Fruit fly (Drosophila melanogaster) whole organism, embryonic: ENCODE measurements around the gene snky.

Experiments used
- BtbVII ChIP-seq: fragments of 200-800 bp; sonication (Bioruptor generic); optimal IDR thresholded peaks from 3 replicates; lab custom pipeline; 2017; ENCODE audit warnings: missing biosample characterization, mild to moderate bottlenecking, missing genetic modification characterization
- CG10147 ChIP-seq: fragments of 200-800 bp; sonication (Bioruptor generic); optimal IDR thresholded peaks from 2 replicates; lab custom pipeline; 2019; ENCODE audit warnings: missing biosample characterization, mild to moderate bottlenecking, missing genetic modification characterization, moderate library complexity
- CG10366 ChIP-seq: fragments of 200-800 bp; sonication (Bioruptor generic); IDR thresholded peaks from 2 replicates; pipeline ENCODE4 v1.3.6; 2022; ENCODE audit warnings: missing biosample characterization, missing genetic modification characterization
- CG11247 ChIP-seq: fragments of 200-800 bp; sonication (Bioruptor generic); IDR thresholded peaks from 2 replicates; pipeline ENCODE4 v1.3.6; 2022; ENCODE audit warnings: missing biosample characterization, missing genetic modification characterization
- CG12391 ChIP-seq: fragments of 200-800 bp; sonication (Bioruptor generic); optimal IDR thresholded peaks from 3 replicates; lab custom pipeline; 2018; ENCODE audit warnings: missing biosample characterization, mild to moderate bottlenecking, missing genetic modification characterization, moderate library complexity
- CG13287 ChIP-seq: fragments of 200-800 bp; sonication (Bioruptor generic); IDR thresholded peaks from 2 replicates; pipeline ENCODE4 v1.3.6; 2022; ENCODE audit warnings: missing biosample characterization, missing genetic modification characterization; ENCODE audit not compliant: partially characterized antibody
- CG14667 ChIP-seq: fragments of 200-800 bp; sonication (Bioruptor generic); IDR thresholded peaks from 2 replicates; pipeline ENCODE4 v1.3.6; 2022; ENCODE audit warnings: missing biosample characterization, missing genetic modification characterization
- CG17361 ChIP-seq: fragments of 200-800 bp; sonication (Bioruptor generic); IDR thresholded peaks from 3 replicates; pipeline ENCODE4 v1.3.6; 2022; ENCODE audit warnings: missing biosample characterization, missing genetic modification characterization
- CG17385 ChIP-seq: fragments of 200-800 bp; sonication (Bioruptor generic); optimal IDR thresholded peaks from 3 replicates; lab custom pipeline; 2018; ENCODE audit warnings: missing biosample characterization, mild to moderate bottlenecking, missing genetic modification characterization
- CG18476 ChIP-seq: fragments of 200-800 bp; sonication (Bioruptor generic); optimal IDR thresholded peaks from 2 replicates; lab custom pipeline; 2016; ENCODE audit warnings: missing biosample characterization, mild to moderate bottlenecking, missing genetic modification characterization
- CG2199 ChIP-seq: fragments of 200-800 bp; sonication (Bioruptor generic); IDR thresholded peaks from 3 replicates; pipeline ENCODE4 v1.3.6; 2022; ENCODE audit warnings: missing biosample characterization, missing genetic modification characterization
- CG2202 ChIP-seq: fragments of 200-800 bp; sonication (Bioruptor generic); optimal IDR thresholded peaks from 2 replicates; lab custom pipeline; 2018; ENCODE audit warnings: missing biosample characterization, mild to moderate bottlenecking, missing genetic modification characterization
- CG2678 ChIP-seq: fragments of 200-800 bp; sonication (Bioruptor generic); optimal IDR thresholded peaks from 3 replicates; lab custom pipeline; 2019; ENCODE audit warnings: missing biosample characterization, mild to moderate bottlenecking, missing genetic modification characterization, moderate library complexity
- CG30020 ChIP-seq: fragments of 200-800 bp; optimal IDR thresholded peaks from 2 replicates; lab custom pipeline; 2019; ENCODE audit warnings: missing biosample characterization, mild to moderate bottlenecking, missing genetic modification characterization, moderate library complexity
- CG30431 ChIP-seq: fragments of 200-800 bp; sonication (Bioruptor generic); optimal IDR thresholded peaks from 2 replicates; lab custom pipeline; 2017; ENCODE audit warnings: missing biosample characterization, missing genetic modification characterization
- CG33213 ChIP-seq: fragments of 200-800 bp; sonication (Bioruptor generic); optimal IDR thresholded peaks from 3 replicates; lab custom pipeline; 2016; ENCODE audit warnings: missing biosample characterization, missing genetic modification characterization
- CG4820 ChIP-seq: fragments of 200-800 bp; sonication (Bioruptor generic); optimal IDR thresholded peaks from 3 replicates; lab custom pipeline; 2016; ENCODE audit warnings: missing biosample characterization, missing genetic modification characterization
- CG6254 ChIP-seq: fragments of 200-800 bp; sonication (Bioruptor generic); optimal IDR thresholded peaks from 3 replicates; lab custom pipeline; 2017; ENCODE audit warnings: mild to moderate bottlenecking, missing biosample characterization, missing genetic modification reagents, missing genetic modification characterization
- CG7745 ChIP-seq: fragments of 200-800 bp; sonication (Bioruptor generic); optimal IDR thresholded peaks from 2 replicates; lab custom pipeline; 2018; ENCODE audit warnings: missing biosample characterization, mild to moderate bottlenecking, missing genetic modification characterization, moderate library complexity
- CG8281 ChIP-seq: fragments of 200-800 bp; sonication (Bioruptor generic); optimal IDR thresholded peaks from 2 replicates; lab custom pipeline; 2018; ENCODE audit warnings: missing biosample characterization, mild to moderate bottlenecking, missing genetic modification characterization, moderate library complexity
- CG8765 ChIP-seq: fragments of 200-800 bp; sonication (Bioruptor generic); IDR thresholded peaks from 2 replicates; pipeline ENCODE4 v1.3.6; 2022; ENCODE audit warnings: missing biosample characterization, missing genetic modification characterization
- CoRest ChIP-seq: fragments of 200-800 bp; sonication (Bioruptor generic); optimal IDR thresholded peaks from 3 replicates; lab custom pipeline; 2018; ENCODE audit warnings: missing biosample characterization, mild to moderate bottlenecking, missing genetic modification characterization, moderate library complexity
- E2f1 ChIP-seq: fragments of 200-800 bp; sonication (Bioruptor generic); IDR thresholded peaks from 2 replicates; pipeline ENCODE4 v1.3.6; 2022; ENCODE audit warnings: missing biosample characterization, missing genetic modification characterization
- Ets65A ChIP-seq: fragments of 200-800 bp; sonication (Bioruptor generic); peaks from one replicate; lab custom pipeline; 2016; ENCODE audit warnings: missing biosample characterization, missing genetic modification characterization
- Fer1 ChIP-seq: fragments of 200-800 bp; sonication (Bioruptor generic); optimal IDR thresholded peaks from 2 replicates; lab custom pipeline; 2017; ENCODE audit warnings: missing biosample characterization, mild to moderate bottlenecking, missing genetic modification characterization
- HLH3B ChIP-seq: fragments of 200-800 bp; sonication (Bioruptor generic); IDR thresholded peaks from 2 replicates; pipeline ENCODE4 v1.3.6; 2022; ENCODE audit warnings: missing biosample characterization, missing genetic modification characterization
- NK7.1 ChIP-seq: fragments of 200-800 bp; sonication (Bioruptor generic); optimal IDR thresholded peaks from 3 replicates; lab custom pipeline; 2016; ENCODE audit warnings: missing biosample characterization, missing genetic modification characterization
- PHDP ChIP-seq: fragments of 200-800 bp; sonication (Bioruptor generic); optimal IDR thresholded peaks from 3 replicates; lab custom pipeline; 2018; ENCODE audit warnings: missing biosample characterization, mild to moderate bottlenecking, missing genetic modification characterization, moderate library complexity
- Rfx ChIP-seq: fragments of 200-800 bp; sonication (Bioruptor generic); IDR thresholded peaks from 2 replicates; pipeline ENCODE4 v1.3.6; 2022; ENCODE audit warnings: missing biosample characterization, missing genetic modification characterization
- Rx ChIP-seq: fragments of 200-800 bp; sonication (Bioruptor generic); IDR thresholded peaks from 2 replicates; pipeline ENCODE4 v1.3.6; 2022; ENCODE audit warnings: missing biosample characterization, missing genetic modification characterization
- Six4 ChIP-seq: fragments of 200-800 bp; sonication (Bioruptor generic); optimal IDR thresholded peaks from 2 replicates; lab custom pipeline; 2016; ENCODE audit warnings: missing biosample characterization, missing genetic modification characterization
- ap ChIP-seq: fragments of 200-800 bp; sonication (Bioruptor generic); IDR thresholded peaks from 2 replicates; pipeline ENCODE4 v1.3.6; 2022; ENCODE audit warnings: missing biosample characterization, missing genetic modification characterization
- az2 ChIP-seq: fragments of 200-800 bp; sonication (Bioruptor generic); optimal IDR thresholded peaks from 3 replicates; lab custom pipeline; 2016; ENCODE audit warnings: missing biosample characterization, missing genetic modification characterization
- chif ChIP-seq, 2 experiments: fragments of 200-800 bp; sonication (Bioruptor generic); optimal IDR thresholded peaks; 3 replicates each; lab custom pipeline; 2016; ENCODE audit warnings: missing biosample characterization in 2 of 2, missing genetic modification characterization in 2 of 2
- cwo ChIP-seq: fragments of 200-800 bp; sonication (Bioruptor generic); optimal IDR thresholded peaks from 3 replicates; lab custom pipeline; 2017; ENCODE audit warnings: missing biosample characterization, missing genetic modification characterization, mild to moderate bottlenecking, moderate library complexity, missing genetic modification reagents
- dan ChIP-seq: fragments of 200-800 bp; sonication (Bioruptor generic); IDR thresholded peaks from 2 replicates; pipeline ENCODE4 v1.3.6; 2022; ENCODE audit warnings: missing biosample characterization, missing genetic modification characterization
- fd102C ChIP-seq: fragments of 200-800 bp; sonication (Bioruptor generic); optimal IDR thresholded peaks from 2 replicates; lab custom pipeline; 2018; ENCODE audit warnings: missing biosample characterization, mild to moderate bottlenecking, missing genetic modification characterization, moderate library complexity
- gt ChIP-seq: fragments of 200-800 bp; sonication (Bioruptor generic); IDR thresholded peaks from 2 replicates; pipeline ENCODE4 v1.3.6; 2022; ENCODE audit warnings: missing biosample characterization, missing genetic modification characterization
- lab ChIP-seq: fragments of 200-800 bp; sonication (Bioruptor generic); optimal IDR thresholded peaks from 3 replicates; lab custom pipeline; 2017; ENCODE audit warnings: missing biosample characterization, missing genetic modification characterization, mild to moderate bottlenecking, moderate library complexity, missing genetic modification reagents
- lov ChIP-seq, 2 experiments: fragments of 200-800 bp in 1 of 2; fragments of >200 bp in 1 of 2; sonication (Bioruptor generic) in 1 of 2; IDR thresholded peaks in 1 of 2; optimal IDR thresholded peaks in 1 of 2; 2 replicates in 1 of 2; 3 replicates in 1 of 2; pipeline versions ENCODE4 v1.3.6 to Lab custom; 2017 to 2022; ENCODE audit warnings: missing biosample characterization in 1 of 2, missing genetic modification characterization in 1 of 2
- luna ChIP-seq: fragments of 200-800 bp; sonication (Bioruptor generic); optimal IDR thresholded peaks from 2 replicates; lab custom pipeline; 2016; ENCODE audit warnings: missing biosample characterization, missing genetic modification characterization
- mam ChIP-seq: fragments of 200-800 bp; sonication (Bioruptor generic); optimal IDR thresholded peaks from 3 replicates; lab custom pipeline; 2016; ENCODE audit warnings: missing biosample characterization, missing genetic modification characterization
- otp ChIP-seq: fragments of 200-800 bp; sonication (Bioruptor generic); IDR thresholded peaks from 3 replicates; pipeline ENCODE4, ENCODE4 v1.3.6; 2022; ENCODE audit warnings: missing biosample characterization, missing genetic modification characterization
- pb ChIP-seq: fragments of 200-800 bp; sonication (Bioruptor generic); optimal IDR thresholded peaks from 3 replicates; lab custom pipeline; 2016; ENCODE audit warnings: missing biosample characterization, missing genetic modification characterization
- pros ChIP-seq: fragments of 200-800 bp; sonication (Bioruptor generic); optimal IDR thresholded peaks from 3 replicates; lab custom pipeline; 2019; ENCODE audit warnings: missing biosample characterization, mild to moderate bottlenecking, missing genetic modification characterization, moderate library complexity
- scrt ChIP-seq: fragments of 200-800 bp; sonication (Bioruptor generic); optimal IDR thresholded peaks from 2 replicates; lab custom pipeline; 2018; ENCODE audit warnings: missing biosample characterization, mild to moderate bottlenecking, missing genetic modification characterization, moderate library complexity
- sens-2 ChIP-seq: fragments of 200-800 bp; sonication (Bioruptor generic); IDR thresholded peaks from 2 replicates; pipeline ENCODE4 v1.3.6; 2022; ENCODE audit warnings: missing biosample characterization, missing genetic modification characterization
- twi ChIP-seq: fragments of 200-800 bp; optimal IDR thresholded peaks from 2 replicates; lab custom pipeline; 2019; ENCODE audit warnings: missing biosample characterization, mild to moderate bottlenecking, missing genetic modification characterization, moderate library complexity
- yki ChIP-seq: fragments of >200 bp; optimal IDR thresholded peaks from 3 replicates; lab custom pipeline; 2018
- zen ChIP-seq: fragments of 200-800 bp; sonication (Bioruptor generic); optimal IDR thresholded peaks from 3 replicates; lab custom pipeline; 2018; ENCODE audit warnings: missing biosample characterization, mild to moderate bottlenecking, missing genetic modification characterization, moderate library complexity

snky gene

DNA sequence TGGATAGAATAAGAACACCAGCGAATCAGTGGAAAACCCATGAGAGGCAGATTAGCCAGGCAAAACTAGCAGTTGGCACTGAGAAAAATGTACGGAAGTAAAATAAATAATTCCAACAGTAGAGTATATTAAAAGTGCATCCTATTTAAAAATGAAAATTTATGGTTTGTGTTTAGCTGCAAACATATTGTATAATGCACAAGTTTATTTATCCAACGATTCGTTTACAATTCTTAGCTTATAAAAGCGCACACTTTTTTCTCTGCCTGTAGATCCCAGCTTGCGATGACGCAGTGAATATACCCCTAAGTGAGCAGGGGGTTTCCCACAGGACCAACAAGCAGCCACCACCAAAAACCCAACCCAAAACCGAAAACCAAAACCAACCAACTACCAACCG is 15.0 kb downstream of the snky start (continued):
- TF ChIP-seq lab (GFP tag; lab: Kevin White, UChicago) (peak; percentile 38), CG17385 (GFP tag; lab: Kevin White, UChicago) (peak; percentile 38), CG33213 (GFP tag; lab: Kevin White, UChicago) (peak; percentile 46), lov (optimal IDR thresholded peaks at IDR 0.05; lab: Kevin White, UChicago) (no peak), lov (GFP tag; IDR thresholded peaks at IDR 0.05; lab: Robert Waterston, UW) (peak; percentile 41; the same call in 1 of the 3 replicates), CG10147 (peak; percentile 0), dan (GFP tag; lab: Robert Waterston, UW) (peak; percentile 59), CG30020 (peak; percentile 16), zen (tag; lab: Kevin White, UChicago) (peak; percentile 79), fd102C (GFP tag; lab: Kevin White, UChicago) (no peak), CG10366 (GFP tag; lab: Robert Waterston, UW) (peak; percentile 30; the same call in 1 of the 2 replicates), CG13287 (GFP tag; lab: Robert Waterston, UW) (no peak), CG11247 (GFP tag; lab: Robert Waterston, UW) (peak; percentile 33; the same call in 1 of the 2 replicates), CG2678 (tag; lab: Kevin White, UChicago) (peak; percentile 78), CG8281 (tag; lab: Kevin White, UChicago) (no peak), gt (0 out of 2 replicates have a peak, but pooled peaks have one; percentile 35), CG30431 (GFP tag; lab: Kevin White, UChicago) (no peak), mam (GFP tag; lab: Kevin White, UChicago) (no peak), Rfx (GFP tag; lab: Robert Waterston, UW) (peak; percentile 41; the same call in 1 of the 2 replicates), chif (GFP tag; optimal IDR thresholded peaks at IDR 0.05; lab: Kevin White, UChicago) (peak in 1 of 2 experiments; percentile 64), twi (tag; lab: Kevin White, UChicago) (peak; percentile 18), Six4 (GFP tag; lab: Kevin White, UChicago) (peak; percentile 53), otp (peak; percentile 77), luna (GFP tag; lab: Kevin White, UChicago) (no peak), pros (GFP tag; lab: Kevin White, UChicago) (peak; percentile 50), CG8765 (GFP tag; lab: Robert Waterston, UW) (peak; percentile 47; the same call in 1 of the 2 replicates), CG12391 (tag; lab: Kevin White, UChicago) (peak; percentile 58), pb (GFP tag; lab: Kevin White, UChicago) (peak; percentile 22), sens-2 (GFP tag; lab: Robert Waterston, UW) (peak; percentile 55; the same call in 1 of the 2 replicates), ap (GFP tag; lab: Robert Waterston, UW) (peak; percentile 47; the same call in 1 of the 2 replicates), CG17361 (GFP tag; lab: Robert Waterston, UW) (peak; percentile 80), PHDP (peak; percentile 17), az2 (peak; percentile 7), yki (lab: Kevin White, UChicago) (no peak), CG4820 (peak; percentile 77), CG18476 (GFP tag; lab: Kevin White, UChicago) (peak; percentile 59), CG7745 (no peak), Ets65A (GFP tag; lab: Kevin White, UChicago) (no peak), E2f1 (GFP tag; lab: Robert Waterston, UW) (peak; percentile 31; the same call in 1 of the 2 replicates), CG2202 (tag; lab: Kevin White, UChicago) (peak; percentile 28), CoRest (tag; lab: Kevin White, UChicago) (peak; percentile 49), NK7.1 (GFP tag; lab: Kevin White, UChicago) (peak; percentile 31), Rx (GFP tag; lab: Robert Waterston, UW) (0 out of 2 replicates have a peak, but pooled peaks have one; percentile 18), CG2199 (GFP tag; lab: Robert Waterston, UW) (no peak), cwo (GFP tag; lab: Kevin White, UChicago) (peak; percentile 22), BtbVII (GFP tag; lab: Kevin White, UChicago) (peak; percentile 36), scrt (GFP tag; lab: Kevin White, UChicago) (peak; percentile 43), CG6254 (GFP tag; lab: Kevin White, UChicago) (peak; percentile 73), HLH3B (GFP tag; lab: Robert Waterston, UW) (peak; percentile 45; the same call in 1 of the 2 replicates), CG14667 (GFP tag; lab: Robert Waterston, UW) (0 out of 2 replicates have a peak, but pooled peaks have one; percentile 15), Fer1 (no peak)
